Worm (Caenorhabditis elegans) whole organism, L4 larva: ENCODE data around the gene dsb-3.

ENCODE experiments used
- F49E8.2 ChIP-seq: sonication (generic microtip); optimal IDR thresholded peaks from 2 replicates; lab custom pipeline; 2016; ENCODE audit warnings: missing compliant biosample characterization, mild to moderate bottlenecking, missing genetic modification characterization, borderline replicate concordance
- Y5F2A.4 ChIP-seq: fragments of 200-800 bp; sonication (Bioruptor generic); optimal IDR thresholded peaks from 2 replicates; lab custom pipeline; 2018; ENCODE audit warnings: mild to moderate bottlenecking, missing genetic modification characterization, missing compliant biosample characterization
- ZK546.5 ChIP-seq, 2 experiments: sonication (generic microtip); optimal IDR thresholded peaks; 2 replicates each; lab custom pipeline; 2017; ENCODE audit warnings: missing biosample characterization in 2 of 2, missing genetic modification characterization in 2 of 2
- ama-1 ChIP-seq: fragments of 150-350 bp; optimal IDR thresholded peaks from 2 replicates; lab custom pipeline; 2014; ENCODE audit warnings: inconsistent platforms, mixed read lengths
- attf-4 ChIP-seq: sonication (generic microtip); optimal IDR thresholded peaks from 3 replicates; lab custom pipeline; 2017; ENCODE audit warnings: missing biosample characterization, missing genetic modification characterization
- ceh-82 ChIP-seq: sonication (generic microtip); optimal IDR thresholded peaks from 2 replicates; lab custom pipeline; 2017; ENCODE audit warnings: missing biosample characterization, missing genetic modification characterization
- dpl-1 ChIP-seq: fragments of 150-350 bp; optimal IDR thresholded peaks from 2 replicates; lab custom pipeline; 2014; ENCODE audit warnings: missing biosample characterization, missing genetic modification reagents, missing genetic modification characterization
- dve-1 ChIP-seq: sonication (generic microtip); optimal IDR thresholded peaks from 2 replicates; lab custom pipeline; 2017; ENCODE audit warnings: antibody characterized with exemption, mild to moderate bottlenecking, missing genetic modification characterization, missing compliant biosample characterization; ENCODE audit not compliant: insufficient read depth
- hlh-11 ChIP-seq: fragments of 200-800 bp; sonication (Bioruptor generic); optimal IDR thresholded peaks from 2 replicates; lab custom pipeline; 2018; ENCODE audit warnings: mild to moderate bottlenecking, missing genetic modification characterization, missing compliant biosample characterization
- nhr-77 ChIP-seq: fragments of 150-350 bp; optimal IDR thresholded peaks from 2 replicates; lab custom pipeline; 2014; ENCODE audit warnings: missing biosample characterization, missing genetic modification characterization
- unc-39 ChIP-seq: sonication (generic microtip); optimal IDR thresholded peaks from 2 replicates; lab custom pipeline; 2017; ENCODE audit warnings: missing biosample characterization, missing genetic modification characterization
- unc-62 ChIP-seq, 3 experiments: fragments of 150-350 bp in 1 of 3; sonication (generic microtip); optimal IDR thresholded peaks in 2 of 3; peaks in 1 of 3; 1 replicate in 1 of 3; 2 replicates in 2 of 3; lab custom pipeline; 2014 to 2017; ENCODE audit warnings: missing biosample characterization in 3 of 3, missing genetic modification characterization in 3 of 3, missing genetic modification reagents in 3 of 3, missing genotype in 1 of 3

ce11 chrIV:7790151-7790691, 30.8 kb upstream of the dsb-3 start:
- TF ChIP-seq unc-62 (GFP tag; optimal IDR thresholded peaks at IDR 0.05 in 1 of 2; lab: Kevin White, UChicago) (no peak), unc-62 (tag; optimal IDR thresholded peaks at IDR 0.05; lab: Kevin White, UChicago) (no peak), nhr-77 (tag; lab: Kevin White, UChicago) (no peak), dve-1 (tag; lab: Kevin White, UChicago) (no peak), Y5F2A.4 (GFP tag; lab: Kevin White, UChicago) (no peak), F49E8.2 (no peak), ama-1 (no peak), dpl-1 (GFP tag; lab: Kevin White, UChicago) (no peak), hlh-11 (tag; lab: Kevin White, UChicago) (no peak), attf-4 (tag; lab: Kevin White, UChicago) (no peak), ceh-82 (tag; lab: Kevin White, UChicago) (no peak), unc-39 (no peak), ZK546.5 (tag; optimal IDR thresholded peaks at IDR 0.05; lab: Kevin White, UChicago) (no peak)
